Worm (Caenorhabditis elegans) whole organism, late embryonic: ENCODE data around the gene srp-7.

Experiments used
- C08G9.2 ChIP-seq: sonication (generic microtip); optimal IDR thresholded peaks from 2 replicates; lab custom pipeline; 2016; ENCODE audit warnings: mild to moderate bottlenecking, missing genetic modification characterization, moderate library complexity, missing compliant biosample characterization
- F13H6.1 ChIP-seq: sonication (generic microtip); optimal IDR thresholded peaks from 2 replicates; lab custom pipeline; 2016; ENCODE audit warnings: missing genetic modification characterization, missing compliant biosample characterization
- K09A11.1 ChIP-seq: sonication (generic microtip); optimal IDR thresholded peaks from 2 replicates; lab custom pipeline; 2017; ENCODE audit warnings: antibody characterized with exemption, mild to moderate bottlenecking, missing genetic modification characterization, missing compliant biosample characterization; ENCODE audit not compliant: insufficient read depth
- T23F11.4 ChIP-seq: fragments of 200-800 bp; sonication (Bioruptor generic); optimal IDR thresholded peaks from 2 replicates; lab custom pipeline; 2018; ENCODE audit warnings: mild to moderate bottlenecking, missing genetic modification characterization, missing compliant biosample characterization
- ahr-1 ChIP-seq: sonication (generic microtip); optimal IDR thresholded peaks from 2 replicates; lab custom pipeline; 2016; ENCODE audit warnings: missing genetic modification characterization, missing compliant biosample characterization
- ama-1 ChIP-seq: fragments of 150-350 bp; optimal IDR thresholded peaks from 2 replicates; lab custom pipeline; 2014
- ceh-14 ChIP-seq: sonication (generic microtip); optimal IDR thresholded peaks from 2 replicates; lab custom pipeline; 2016; ENCODE audit warnings: missing genotype, missing genetic modification characterization, missing compliant biosample characterization
- ceh-18 ChIP-seq: sonication (generic microtip); optimal IDR thresholded peaks from 2 replicates; lab custom pipeline; 2016; ENCODE audit warnings: missing genetic modification characterization, missing compliant biosample characterization
- ceh-19 ChIP-seq: fragments of 200-800 bp; sonication (Bioruptor generic); optimal IDR thresholded peaks from 2 replicates; lab custom pipeline; 2018; ENCODE audit warnings: mild to moderate bottlenecking, missing genetic modification characterization, missing compliant biosample characterization
- ceh-24 ChIP-seq: sonication (generic microtip); optimal IDR thresholded peaks from 2 replicates; lab custom pipeline; 2016; ENCODE audit warnings: mild to moderate bottlenecking, missing genetic modification characterization, missing compliant biosample characterization
- ceh-45 ChIP-seq: fragments of 200-800 bp; sonication (Bioruptor generic); IDR thresholded peaks from 2 replicates; pipeline ENCODE4 v1.3.6; 2022; ENCODE audit warnings: missing genetic modification reagents, missing genetic modification characterization, missing compliant biosample characterization
- ceh-48 ChIP-seq: sonication (generic microtip); optimal IDR thresholded peaks from 2 replicates; lab custom pipeline; 2016; ENCODE audit warnings: missing genetic modification characterization, inconsistent platforms, missing compliant biosample characterization
- ceh-6 ChIP-seq: fragments of 200-800 bp; sonication (Bioruptor generic); optimal IDR thresholded peaks from 2 replicates; lab custom pipeline; 2018; ENCODE audit warnings: mild to moderate bottlenecking, missing genetic modification characterization, missing compliant biosample characterization
- ceh-9 ChIP-seq: sonication (generic microtip); optimal IDR thresholded peaks from 2 replicates; lab custom pipeline; 2016; ENCODE audit warnings: mild to moderate bottlenecking, missing genetic modification characterization, inconsistent platforms, missing compliant biosample characterization
- dmd-4 ChIP-seq: sonication (generic microtip); optimal IDR thresholded peaks from 2 replicates; lab custom pipeline; 2016; ENCODE audit warnings: borderline replicate concordance, missing genetic modification characterization, missing compliant biosample characterization
- elt-2 ChIP-seq: sonication (generic microtip); optimal IDR thresholded peaks from 2 replicates; lab custom pipeline; 2016; ENCODE audit warnings: missing genetic modification reagents, missing genetic modification characterization, missing compliant biosample characterization
- ets-4 ChIP-seq: sonication (generic microtip); optimal IDR thresholded peaks from 2 replicates; lab custom pipeline; 2016; ENCODE audit warnings: missing genetic modification characterization, missing compliant biosample characterization
- eyg-1 ChIP-seq: sonication (generic microtip); optimal IDR thresholded peaks from 2 replicates; lab custom pipeline; 2016; ENCODE audit warnings: missing genotype, missing genetic modification characterization, missing compliant biosample characterization
- fax-1 ChIP-seq: sonication (generic microtip); optimal IDR thresholded peaks from 2 replicates; lab custom pipeline; 2016; ENCODE audit warnings: missing genotype, missing genetic modification characterization, missing compliant biosample characterization
- fkh-10 ChIP-seq: fragments of 150-350 bp; optimal IDR thresholded peaks from 2 replicates; lab custom pipeline; 2014; ENCODE audit warnings: missing biosample characterization, missing genetic modification reagents, missing genetic modification characterization
- fkh-6 ChIP-seq: sonication (generic microtip); optimal IDR thresholded peaks from 2 replicates; lab custom pipeline; 2016; ENCODE audit warnings: missing genetic modification characterization, missing compliant biosample characterization
- hlh-30 ChIP-seq: sonication (generic microtip); optimal IDR thresholded peaks from 2 replicates; lab custom pipeline; 2017; ENCODE audit warnings: antibody characterized with exemption, missing genetic modification characterization, missing compliant biosample characterization; ENCODE audit not compliant: insufficient read depth
- lim-6 ChIP-seq: sonication (generic microtip); optimal IDR thresholded peaks from 2 replicates; lab custom pipeline; 2016; ENCODE audit warnings: missing genetic modification characterization, missing compliant biosample characterization
- madf-2 ChIP-seq: sonication (generic microtip); optimal IDR thresholded peaks from 2 replicates; lab custom pipeline; 2017; ENCODE audit warnings: missing genetic modification characterization, missing compliant biosample characterization
- mec-3 ChIP-seq: sonication (generic microtip); optimal IDR thresholded peaks from 2 replicates; lab custom pipeline; 2016; ENCODE audit warnings: borderline replicate concordance, missing genetic modification characterization, missing compliant biosample characterization
- nhr-232 ChIP-seq: sonication (generic microtip); optimal IDR thresholded peaks from 2 replicates; lab custom pipeline; 2016; ENCODE audit warnings: missing genetic modification characterization, missing compliant biosample characterization
- pag-3 ChIP-seq: sonication (generic microtip); optimal IDR thresholded peaks from 2 replicates; lab custom pipeline; 2016; ENCODE audit warnings: missing compliant biosample characterization, missing genetic modification characterization, borderline replicate concordance
- pat-9 ChIP-seq: fragments of 200-800 bp; sonication (Bioruptor generic); optimal IDR thresholded peaks from 2 replicates; lab custom pipeline; 2018; ENCODE audit warnings: mild to moderate bottlenecking, missing genetic modification characterization, moderate library complexity, missing compliant biosample characterization
- pha-4 ChIP-seq: fragments of 150-350 bp; optimal IDR thresholded peaks from 2 replicates; lab custom pipeline; 2018; ENCODE audit warnings: missing biosample characterization, missing genetic modification reagents, missing genetic modification characterization
- pqm-1 ChIP-seq: sonication (generic microtip); optimal IDR thresholded peaks from 2 replicates; lab custom pipeline; 2016; ENCODE audit warnings: missing genetic modification characterization, missing compliant biosample characterization
- pros-1 ChIP-seq: fragments of 150-350 bp; optimal IDR thresholded peaks from 2 replicates; lab custom pipeline; 2014; ENCODE audit warnings: missing biosample characterization, missing genetic modification reagents, missing genetic modification characterization
- ref-2 ChIP-seq: sonication (generic microtip); optimal IDR thresholded peaks from 2 replicates; lab custom pipeline; 2016; ENCODE audit warnings: missing genetic modification characterization, missing compliant biosample characterization
- rnt-1 ChIP-seq: sonication (generic microtip); optimal IDR thresholded peaks from 2 replicates; lab custom pipeline; 2016; ENCODE audit warnings: missing genetic modification characterization, missing compliant biosample characterization
- sdc-2 ChIP-seq: sonication (generic microtip); optimal IDR thresholded peaks from 2 replicates; lab custom pipeline; 2016; ENCODE audit warnings: missing genotype, missing genetic modification characterization, missing compliant biosample characterization
- sox-4 ChIP-seq: sonication (generic microtip); optimal IDR thresholded peaks from 2 replicates; lab custom pipeline; 2017; ENCODE audit warnings: mild to moderate bottlenecking, missing genetic modification characterization, inconsistent platforms, missing compliant biosample characterization
- tbx-2 ChIP-seq: sonication (generic microtip); optimal IDR thresholded peaks from 2 replicates; lab custom pipeline; 2016; ENCODE audit warnings: missing genetic modification characterization, missing compliant biosample characterization
- tbx-7 ChIP-seq: sonication (generic microtip); optimal IDR thresholded peaks from 2 replicates; lab custom pipeline; 2016; ENCODE audit warnings: missing genotype, missing genetic modification characterization, missing compliant biosample characterization
- unc-55 ChIP-seq: sonication (generic microtip); optimal IDR thresholded peaks from 2 replicates; lab custom pipeline; 2017; ENCODE audit warnings: missing biosample characterization, missing genetic modification reagents, missing genetic modification characterization
- zip-5 ChIP-seq: sonication (generic microtip); optimal IDR thresholded peaks from 2 replicates; lab custom pipeline; 2016; ENCODE audit warnings: missing genetic modification characterization, missing compliant biosample characterization
- ztf-16 ChIP-seq: sonication (generic microtip); optimal IDR thresholded peaks from 2 replicates; lab custom pipeline; 2017; ENCODE audit warnings: missing genetic modification characterization, missing compliant biosample characterization

Gene srp-7

ce11 chrV:8198994-8199393, 20.1 kb downstream of the srp-7 start, which contains the start of gene F20D6.11 (continued):
- no peak for TF ChIP-seq pros-1 (tag; lab: Kevin White, UChicago)
- TF ChIP-seq T23F11.4 (GFP tag; lab: Kevin White, UChicago), result no peak

ce11 chrV:8201229-8201858, 22.4 kb downstream of the srp-7 start, which contains the start of gene cri-2:
Gene cri-2, plus strand, starts transcription at chrV:8201808.
- TF ChIP-seq K09A11.1 (no peak), ets-4 (tag; lab: Kevin White, UChicago) (no peak), fkh-10 (GFP tag; lab: Kevin White, UChicago) (no peak), dmd-4 (tag; lab: Kevin White, UChicago) (no peak), madf-2 (no peak), ceh-14 (tag; lab: Kevin White, UChicago) (no peak), sox-4 (no peak), ahr-1 (tag; lab: Kevin White, UChicago) (no peak), pat-9 (tag; lab: Kevin White, UChicago) (no peak), fkh-6 (no peak)

ce11 chrV:8203085-8203643, 24.2 kb downstream of the srp-7 start, which contains the start of gene cest-17:
Gene cest-17, plus strand, starts transcription at chrV:8203332.
- TF ChIP-seq K09A11.1 (no peak), tbx-2 (tag; lab: Kevin White, UChicago) (peak; percentile 20)
- TF ChIP-seq, all 69 proteins: peak for 1

ce11 chrV:8206931-8207330, 28.0 kb downstream of the srp-7 start, which contains the start of gene timp-1:
Gene timp-1, plus strand, starts transcription at chrV:8207235.
- TF ChIP-seq mec-3 (tag; lab: Kevin White, UChicago) (no peak), ceh-19 (GFP tag; lab: Kevin White, UChicago) (no peak), madf-2 (no peak)

ce11 chrV:8210527-8210926, 31.6 kb downstream of the srp-7 start:
- TF ChIP-seq ceh-9 (tag; lab: Kevin White, UChicago) (no peak), sox-4 (no peak), tbx-7 (tag; lab: Kevin White, UChicago) (no peak), ceh-18 (tag; lab: Kevin White, UChicago) (no peak), elt-2 (no peak), pag-3 (tag; lab: Kevin White, UChicago) (no peak), ceh-6 (GFP tag; lab: Kevin White, UChicago) (no peak), nhr-232 (tag; lab: Kevin White, UChicago) (no peak), rnt-1 (no peak), T23F11.4 (GFP tag; lab: Kevin White, UChicago) (no peak), pha-4 (tag; lab: Kevin White, UChicago) (no peak), ceh-45 (GFP tag; lab: Robert Waterston, UW) (no peak), fkh-10 (GFP tag; lab: Kevin White, UChicago) (no peak), ztf-16 (no peak), zip-5 (tag; lab: Kevin White, UChicago) (no peak), K09A11.1 (no peak), C08G9.2 (tag; lab: Kevin White, UChicago) (no peak), ama-1 (lab: Kevin White, UChicago) (no peak), eyg-1 (tag; lab: Kevin White, UChicago) (no peak), ceh-48 (tag; lab: Kevin White, UChicago) (no peak)
- TF ChIP-seq, all 69 proteins: peak for 0

ce11 chrV:8211993-8212392, 33.1 kb downstream of the srp-7 start:
- TF ChIP-seq dmd-4 (tag; lab: Kevin White, UChicago), result no peak
- TF ChIP-seq ref-2, result no peak
- TF ChIP-seq F13H6.1, result no peak
- TF ChIP-seq rnt-1, result no peak
- TF ChIP-seq fax-1 (tag; lab: Kevin White, UChicago), result no peak
- TF ChIP-seq ceh-24 (tag; lab: Kevin White, UChicago), result no peak
- TF ChIP-seq zip-5 (tag; lab: Kevin White, UChicago), result no peak
- TF ChIP-seq pqm-1, result no peak
- no peak for TF ChIP-seq hlh-30
- TF ChIP-seq lim-6 (tag; lab: Kevin White, UChicago), result no peak
- TF ChIP-seq pat-9 (tag; lab: Kevin White, UChicago), result no peak
- no peak for TF ChIP-seq nhr-232 (tag; lab: Kevin White, UChicago)
- no peak for TF ChIP-seq ceh-45 (GFP tag; lab: Robert Waterston, UW)
- no peak for TF ChIP-seq sdc-2 (tag; lab: Kevin White, UChicago)
- no peak for TF ChIP-seq ama-1 (lab: Kevin White, UChicago)
- TF ChIP-seq unc-55 (GFP tag; lab: Kevin White, UChicago), result no peak
- no peak for TF ChIP-seq sox-4
